Worm (Caenorhabditis elegans) whole organism, L4/young adult: Measurements from ENCODE around the gene twk-4.

Experiments
- W03F9.2 ChIP-seq: fragments of 150-350 bp; optimal IDR thresholded peaks from 2 replicates; lab custom pipeline; 2014; ENCODE audit warnings: missing biosample characterization, missing genetic modification characterization
- dao-5 ChIP-seq: sonication (generic microtip); optimal IDR thresholded peaks from 2 replicates; lab custom pipeline; 2016; ENCODE audit warnings: missing genotype, missing genetic modification characterization, moderate library complexity, missing compliant biosample characterization
- him-1 ChIP-seq: sonication (generic microtip); optimal IDR thresholded peaks from 2 replicates; lab custom pipeline; 2016; ENCODE audit warnings: missing genotype, missing genetic modification reagents, missing genetic modification characterization, missing compliant biosample characterization

DNA sequence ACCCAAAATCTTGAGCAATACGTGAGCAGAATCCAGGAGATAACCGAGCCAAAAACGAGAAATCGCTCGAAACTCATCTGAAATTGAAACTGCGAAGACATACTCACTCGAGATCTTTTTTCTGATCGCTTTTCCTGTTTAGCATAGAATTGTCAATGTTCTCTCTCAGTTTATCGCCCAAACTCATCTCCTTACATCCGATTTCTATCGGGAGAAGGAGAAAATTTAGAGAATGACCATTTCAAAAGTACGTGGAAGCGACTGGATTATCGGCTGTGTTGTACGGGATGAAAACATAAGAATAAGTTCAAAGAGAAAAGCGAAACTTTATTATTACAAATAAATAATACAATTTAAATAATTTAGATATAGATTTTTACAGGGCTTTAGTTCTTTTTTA is 21.2 kb downstream of the twk-4 start, which contains the start of gene T23G7.2:
- no peak for TF ChIP-seq dao-5 (tag; lab: Kevin White, UChicago)
- TF ChIP-seq him-1 (tag; lab: Kevin White, UChicago): no peak
- no peak for TF ChIP-seq W03F9.2 (tag; lab: Kevin White, UChicago)
